Worm (Caenorhabditis elegans) whole organism, mixed stage, embryonic: ENCODE results near the gene sre-46.

ENCODE experiments used
- elt-1 ChIP-seq: sonication (generic microtip); optimal IDR thresholded peaks from 2 replicates; lab custom pipeline; 2017; ENCODE audit warnings: missing genetic modification characterization, mild to moderate bottlenecking, missing compliant biosample characterization, antibody characterized with exemption, moderate library complexity, borderline replicate concordance; ENCODE audit not compliant: insufficient read depth
- lsy-2 ChIP-seq: fragments of 150-350 bp; optimal IDR thresholded peaks from 2 replicates; lab custom pipeline; 2014; ENCODE audit warnings: missing biosample characterization, missing genetic modification characterization
- pha-4 ChIP-seq: fragments of 150-350 bp; optimal IDR thresholded peaks from 2 replicates; lab custom pipeline; 2018; ENCODE audit warnings: missing biosample characterization, missing genetic modification reagents, missing genetic modification characterization
- unc-120 ChIP-seq: sonication (generic microtip); optimal IDR thresholded peaks from 2 replicates; lab custom pipeline; 2017; ENCODE audit warnings: missing genetic modification characterization, missing compliant biosample characterization; ENCODE audit not compliant: poor library complexity, severe bottlenecking

DNA sequence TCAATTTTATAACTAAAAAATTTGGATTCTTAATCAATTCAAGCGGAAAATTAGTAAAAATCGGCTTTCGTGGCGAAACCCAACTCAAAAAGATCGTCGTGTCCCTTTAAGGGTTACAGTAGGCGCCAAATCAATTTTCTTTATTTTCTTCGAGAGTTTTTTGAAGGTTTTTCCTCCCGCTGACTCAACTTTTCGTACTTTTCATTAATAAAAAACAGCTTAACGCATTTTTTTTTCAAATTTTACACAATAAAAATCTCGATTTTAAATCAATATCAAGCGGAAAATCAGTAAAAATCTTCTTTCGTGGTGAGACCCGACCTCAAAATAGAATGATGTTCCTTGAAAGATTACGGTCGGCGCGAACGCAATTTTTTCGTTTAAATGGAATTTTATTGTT is 11.0 kb upstream of the sre-46 start:
- TF ChIP-seq elt-1 (tag; lab: Kevin White, UChicago), result no peak
- TF ChIP-seq lsy-2 (tag; lab: Kevin White, UChicago), result no peak
- no peak for TF ChIP-seq pha-4
- no peak for TF ChIP-seq unc-120 (tag; lab: Kevin White, UChicago)
